Fruit fly (Drosophila melanogaster): ENCODE data around the gene CBP.

Gene CBP

DNA sequence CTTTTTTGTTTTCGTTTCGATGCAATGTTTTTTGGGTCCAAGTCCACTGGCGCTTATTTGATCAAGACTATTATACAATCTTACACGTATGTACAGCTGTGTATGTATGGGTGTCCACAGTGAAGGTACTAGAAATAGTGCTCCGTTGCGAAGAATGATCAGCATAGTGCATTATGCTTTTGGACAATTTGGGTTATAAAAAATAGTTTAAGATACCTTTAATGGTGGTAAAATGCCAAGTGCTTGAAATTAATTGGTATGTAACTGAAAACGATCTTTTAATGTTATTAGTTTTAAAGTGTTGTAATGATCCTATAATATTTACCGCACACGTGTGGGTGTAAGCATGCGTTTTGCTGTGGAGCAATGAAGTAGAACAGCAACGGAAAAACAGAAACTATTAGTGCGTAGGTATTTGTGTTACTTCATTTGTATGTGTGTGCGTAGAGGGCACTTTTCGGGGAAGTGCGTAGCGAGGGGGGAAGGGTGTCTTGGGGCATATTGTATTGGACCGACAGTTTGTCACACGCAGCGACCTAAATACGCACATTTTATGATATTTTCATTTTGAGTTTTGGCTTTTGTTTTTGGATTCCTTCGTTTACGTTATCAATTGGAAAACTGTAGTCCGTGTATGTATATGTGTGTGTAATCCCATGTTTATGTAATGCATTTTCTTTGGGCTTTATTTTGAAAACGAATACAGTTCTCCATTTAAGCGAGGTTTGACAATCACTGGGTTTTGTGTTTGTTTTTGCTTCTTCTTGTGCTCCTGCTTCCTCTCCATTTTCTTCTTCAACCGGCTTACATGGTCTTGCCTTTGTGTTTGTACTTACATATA lies 811 bp upstream of the CBP start (continued):
- TF ChIP-seq esn (GFP tag; optimal IDR thresholded peaks at IDR 0.05) (no peak), CG15336 (GFP tag; IDR thresholded peaks at IDR 0.05) (peak; percentile 84), Met (GFP tag; optimal IDR thresholded peaks at IDR 0.05) (peak; percentile 22), ss (GFP tag; optimal IDR thresholded peaks at IDR 0.05) (peak; percentile 20 to 36), dac (GFP tag; optimal IDR thresholded peaks at IDR 0.05) (peak; percentile 26), salr (GFP tag; optimal IDR thresholded peaks at IDR 0.05) (peak; percentile 32 to 65), achi (GFP tag; optimal IDR thresholded peaks at IDR 0.05) (peak; percentile 67), CG31627 (GFP tag; optimal IDR thresholded peaks at IDR 0.05) (peak; percentile 2), dsx (GFP tag; optimal IDR thresholded peaks at IDR 0.05; ENCODE audit: poor library complexity, severe bottlenecking) (no peak), Sox15 (GFP tag; optimal IDR thresholded peaks at IDR 0.05) (no peak), eg (GFP tag; IDR thresholded peaks at IDR 0.05) (peak; percentile 79; the same call in 2 of the 3 replicates), CG11762 (GFP tag; optimal IDR thresholded peaks at IDR 0.05; ENCODE audit: insufficient read depth) (peak; percentile 72), Hr4 (GFP tag; optimal IDR thresholded peaks at IDR 0.05) (peak; percentile 82), net (GFP tag; optimal IDR thresholded peaks at IDR 0.05) (peak; percentile 62), Hr39 (GFP tag; optimal IDR thresholded peaks at IDR 0.05) (peak; percentile 28), CG16779 (tag; optimal IDR thresholded peaks at IDR 0.05) (peak; percentile 34), Eip78C (GFP tag) (peak; percentile 88), Blimp-1 (GFP tag; optimal IDR thresholded peaks at IDR 0.05) (no peak), CG9139 (GFP tag; optimal IDR thresholded peaks at IDR 0.05) (no peak), fd85E (GFP tag; optimal IDR thresholded peaks at IDR 0.05) (no peak), Eip75B (GFP tag; optimal IDR thresholded peaks at IDR 0.05) (peak; percentile 60), CG6854 (GFP tag; optimal IDR thresholded peaks at IDR 0.05) (no peak)

DNA sequence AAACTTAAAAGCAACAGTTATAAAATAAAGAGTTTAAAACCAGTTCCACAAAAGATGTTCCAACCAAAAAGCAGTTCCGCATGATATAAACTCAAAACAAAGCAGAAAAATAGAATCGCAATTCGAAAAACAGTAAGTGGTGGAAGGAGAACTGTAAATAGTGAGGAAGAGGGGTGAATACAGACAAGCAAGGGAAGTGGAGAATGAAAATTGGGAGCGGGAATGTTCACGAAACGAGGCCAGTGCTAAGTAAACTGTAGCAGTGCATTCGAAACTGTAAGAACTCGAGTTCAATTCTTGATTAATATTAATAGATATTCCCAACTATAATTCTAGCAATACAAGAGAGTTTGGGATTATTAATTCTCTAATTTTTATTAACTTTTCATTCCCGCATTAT lies 823 bp downstream of the CBP start:
- TF ChIP-seq CG6163 (GFP tag; IDR thresholded peaks at IDR 0.05) (0 out of 3 replicates have a peak, but pooled peaks have one; percentile 41), CG8319 (GFP tag; optimal IDR thresholded peaks at IDR 0.05) (no peak), CG10669 (GFP tag; optimal IDR thresholded peaks at IDR 0.05) (peak; percentile 26), CG3919 (GFP tag; optimal IDR thresholded peaks at IDR 0.05) (no peak), CG31627 (GFP tag; optimal IDR thresholded peaks at IDR 0.05) (no peak)

DNA sequence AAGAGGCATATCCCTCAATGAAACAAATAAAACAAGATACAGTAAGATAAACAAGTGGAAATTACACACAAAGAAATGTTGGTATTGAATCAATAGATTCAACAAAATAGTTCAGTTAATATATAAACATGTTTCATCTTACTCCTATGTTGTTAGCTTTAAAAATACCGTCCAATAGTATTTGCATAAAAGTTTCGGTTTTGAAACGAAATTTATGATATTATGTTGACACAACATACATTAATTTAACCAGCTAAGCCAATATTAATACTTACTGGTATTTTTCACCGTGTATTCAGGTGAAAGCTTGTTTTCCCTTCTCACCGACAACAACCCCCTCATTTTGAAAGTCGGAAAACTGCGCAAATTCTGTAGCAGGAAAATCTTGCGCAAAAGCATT lies 1.4 kb downstream of the CBP start:
- TF ChIP-seq Lpt (GFP tag; optimal IDR thresholded peaks at IDR 0.05) (peak; percentile 39), fd85E (GFP tag; optimal IDR thresholded peaks at IDR 0.05) (no peak), Blimp-1 (GFP tag; optimal IDR thresholded peaks at IDR 0.05) (no peak), eg (GFP tag; IDR thresholded peaks at IDR 0.05) (no peak), Hr38 (GFP tag; optimal IDR thresholded peaks at IDR 0.05) (no peak), cyc (GFP tag; optimal IDR thresholded peaks at IDR 0.05) (no peak), Eip78C (GFP tag) (peak; percentile 88), CG8119 (GFP tag; IDR thresholded peaks at IDR 0.05) (peak; percentile 35; the same call in 1 of the 3 replicates), net (GFP tag; optimal IDR thresholded peaks at IDR 0.05) (peak; percentile 6), Met (GFP tag; optimal IDR thresholded peaks at IDR 0.05) (peak; percentile 34), CG11294 (GFP tag; IDR thresholded peaks at IDR 0.05) (no peak), svp (GFP tag) (peak; percentile 54), CG32006 (GFP tag; optimal IDR thresholded peaks at IDR 0.05) (peak; percentile 74), fd59A (GFP tag; optimal IDR thresholded peaks at IDR 0.05) (no peak), Hr4 (GFP tag; optimal IDR thresholded peaks at IDR 0.05) (peak; percentile 69), CG9139 (GFP tag; optimal IDR thresholded peaks at IDR 0.05) (no peak), CG6276 (GFP tag; optimal IDR thresholded peaks at IDR 0.05) (peak; percentile 43), fkh (GFP tag; optimal IDR thresholded peaks at IDR 0.05) (peak; percentile 64), Sox102F (GFP tag; optimal IDR thresholded peaks at IDR 0.05) (no peak), spab (GFP tag; optimal IDR thresholded peaks at IDR 0.05) (no peak), CG15336 (GFP tag; IDR thresholded peaks at IDR 0.05) (peak; percentile 68), dac (GFP tag; optimal IDR thresholded peaks at IDR 0.05) (no peak), CG6792 (GFP tag; optimal IDR thresholded peaks at IDR 0.05) (peak; percentile 35), pdm3 (GFP tag; optimal IDR thresholded peaks at IDR 0.05) (peak; percentile 42), Eip75B (GFP tag; optimal IDR thresholded peaks at IDR 0.05) (no peak), achi (GFP tag; optimal IDR thresholded peaks at IDR 0.05) (peak; percentile 43), CG11902 (GFP tag; optimal IDR thresholded peaks at IDR 0.05) (no peak), lz (GFP tag; optimal IDR thresholded peaks at IDR 0.05) (peak; percentile 30), CG10631 (GFP tag; optimal IDR thresholded peaks at IDR 0.05) (peak; percentile 8), CG4318 (GFP tag; optimal IDR thresholded peaks at IDR 0.05) (peak; percentile 57), CG1621 (tag; optimal IDR thresholded peaks at IDR 0.05) (no peak)

Measured in whole organism, prepupa.